Worm (Caenorhabditis elegans) whole organism, early embryonic: Measurements from ENCODE around the gene fbxa-154.
"Not testable (repeated sequence)": the region's sequence is repeated elsewhere in the genome, so short reads cannot be mapped to it uniquely, and the experiment has no call there.

Experiments used
- aly-1 ChIP-seq: sonication (generic microtip); optimal IDR thresholded peaks from 2 replicates; lab custom pipeline; 2016; ENCODE audit warnings: missing genetic modification characterization, missing compliant biosample characterization
- ama-1 ChIP-seq: fragments of 150-350 bp; optimal IDR thresholded peaks from 2 replicates; lab custom pipeline; 2014
- ceh-13 ChIP-seq: fragments of 200-800 bp; sonication (Bioruptor generic); optimal IDR thresholded peaks from 2 replicates; lab custom pipeline; 2018; ENCODE audit warnings: mild to moderate bottlenecking, missing genetic modification characterization, missing compliant biosample characterization
- flt-1 ChIP-seq: fragments of 200-800 bp; sonication (Bioruptor generic); IDR thresholded peaks from 2 replicates; pipeline ENCODE4 v1.3.6; 2022; ENCODE audit warnings: missing genetic modification characterization, missing compliant biosample characterization
- hmbx-1 ChIP-seq: sonication (generic microtip); optimal IDR thresholded peaks from 2 replicates; lab custom pipeline; 2016; ENCODE audit warnings: mild to moderate bottlenecking, missing genetic modification characterization, missing compliant biosample characterization
- hmg-4 ChIP-seq: fragments of 200-800 bp; sonication (Bioruptor generic); optimal IDR thresholded peaks from 2 replicates; lab custom pipeline; 2018; ENCODE audit warnings: mild to moderate bottlenecking, missing genetic modification characterization, missing compliant biosample characterization
- hnd-1 ChIP-seq: sonication (generic microtip); optimal IDR thresholded peaks from 2 replicates; lab custom pipeline; 2016; ENCODE audit warnings: missing genetic modification characterization, missing compliant biosample characterization
- pes-1 ChIP-seq: fragments of 200-800 bp; sonication (Bioruptor generic); IDR thresholded peaks from 2 replicates; pipeline ENCODE4 v1.3.6; 2022; ENCODE audit warnings: missing genetic modification reagents, missing genetic modification characterization, missing compliant biosample characterization
- scrt-1 ChIP-seq: fragments of 200-800 bp; sonication (Bioruptor generic); IDR thresholded peaks from 2 replicates; pipeline ENCODE4 v1.3.6; 2022; ENCODE audit warnings: missing genetic modification characterization, missing compliant biosample characterization
- sea-1 ChIP-seq: fragments of 200-800 bp; sonication (Bioruptor generic); conservative IDR thresholded peaks from 2 replicates; pipeline ENCODE4 v1.3.6; 2022; ENCODE audit warnings: missing genetic modification characterization, missing compliant biosample characterization
- tbx-11 ChIP-seq: fragments of 200-800 bp; sonication (Bioruptor generic); IDR thresholded peaks from 2 replicates; pipeline ENCODE4 v1.3.6; 2022; ENCODE audit warnings: missing genetic modification characterization, missing compliant biosample characterization

- not testable (repeated sequence) for TF ChIP-seq aly-1 (tag; lab: Kevin White, UChicago); ama-1; pes-1; flt-1 (GFP tag; lab: Robert Waterston, UW); hnd-1 (tag; lab: Kevin White, UChicago); sea-1 (GFP tag; lab: Robert Waterston, UW); hmg-4 (GFP tag; lab: Kevin White, UChicago); hmbx-1 (tag; lab: Kevin White, UChicago); ceh-13 (GFP tag; lab: Kevin White, UChicago)
- TF ChIP-seq tbx-11 (0 out of 2 replicates have a peak, but pooled peaks have one; percentile 39), scrt-1 (0 out of 2 replicates have a peak, but pooled peaks have one; percentile 41)
These were observed 14.7 kb downstream of the fbxa-154 start, which contains the start of gene F28F8.7 for ce11 chrV:15590183-15590667.
